Fruit fly (Drosophila melanogaster): ENCODE measurements around the gene Nnk.

dm6 chr3R:17795561-17796170 lies 9.4 kb downstream of the Nnk start:
- TF ChIP-seq rgr (GFP tag; optimal IDR thresholded peaks at IDR 0.05) = no peak
- no peak for TF ChIP-seq Abd-B (GFP tag; optimal IDR thresholded peaks at IDR 0.05)
- TF ChIP-seq Dfd (GFP tag; optimal IDR thresholded peaks at IDR 0.05) = no peak
- TF ChIP-seq psq (GFP tag; optimal IDR thresholded peaks at IDR 0.05) = no peak
- TF ChIP-seq ey (GFP tag; optimal IDR thresholded peaks at IDR 0.05) = no peak
- no peak for TF ChIP-seq br (GFP tag; optimal IDR thresholded peaks at IDR 0.05)
- no peak for TF ChIP-seq dl (GFP tag; optimal IDR thresholded peaks at IDR 0.05; ENCODE audit: insufficient read depth in 1 of 2, partially characterized antibody in 2 of 2)
- no peak for TF ChIP-seq woc (GFP tag; optimal IDR thresholded peaks at IDR 0.05)
- no peak for TF ChIP-seq h (GFP tag; optimal IDR thresholded peaks at IDR 0.05)
- TF ChIP-seq sage (GFP tag; optimal IDR thresholded peaks at IDR 0.05) = no peak
- no peak for TF ChIP-seq pan (optimal IDR thresholded peaks at IDR 0.05)
- no peak for TF ChIP-seq Myc (optimal IDR thresholded peaks at IDR 0.05)
- TF ChIP-seq jim (GFP tag; optimal IDR thresholded peaks at IDR 0.05) = no peak
